Worm (Caenorhabditis elegans) whole organism, early embryonic: ENCODE data around the gene srx-47.
"Not testable (repeated sequence)": the region's sequence is repeated elsewhere in the genome, so short reads cannot be mapped to it uniquely, and the experiment has no call there.

Experiments
- F13C5.2 ChIP-seq: sonication (generic microtip); optimal IDR thresholded peaks from 2 replicates; lab custom pipeline; 2017; ENCODE audit warnings: mild to moderate bottlenecking, missing genetic modification characterization, inconsistent platforms, missing compliant biosample characterization
- ama-1 ChIP-seq: fragments of 150-350 bp; optimal IDR thresholded peaks from 2 replicates; lab custom pipeline; 2014
- ceh-13 ChIP-seq: fragments of 200-800 bp; sonication (Bioruptor generic); optimal IDR thresholded peaks from 2 replicates; lab custom pipeline; 2018; ENCODE audit warnings: mild to moderate bottlenecking, missing genetic modification characterization, missing compliant biosample characterization
- ceh-36 ChIP-seq: sonication (generic microtip); optimal IDR thresholded peaks from 2 replicates; lab custom pipeline; 2016; ENCODE audit warnings: missing genetic modification characterization, inconsistent platforms, missing compliant biosample characterization
- flt-1 ChIP-seq: fragments of 200-800 bp; sonication (Bioruptor generic); IDR thresholded peaks from 2 replicates; pipeline ENCODE4 v1.3.6; 2022; ENCODE audit warnings: missing genetic modification characterization, missing compliant biosample characterization
- hmbx-1 ChIP-seq: sonication (generic microtip); optimal IDR thresholded peaks from 2 replicates; lab custom pipeline; 2016; ENCODE audit warnings: mild to moderate bottlenecking, missing genetic modification characterization, missing compliant biosample characterization
- pes-1 ChIP-seq: fragments of 200-800 bp; sonication (Bioruptor generic); IDR thresholded peaks from 2 replicates; pipeline ENCODE4 v1.3.6; 2022; ENCODE audit warnings: missing genetic modification reagents, missing genetic modification characterization, missing compliant biosample characterization
- sea-1 ChIP-seq: fragments of 200-800 bp; sonication (Bioruptor generic); conservative IDR thresholded peaks from 2 replicates; pipeline ENCODE4 v1.3.6; 2022; ENCODE audit warnings: missing genetic modification characterization, missing compliant biosample characterization
- tbx-11 ChIP-seq: fragments of 200-800 bp; sonication (Bioruptor generic); IDR thresholded peaks from 2 replicates; pipeline ENCODE4 v1.3.6; 2022; ENCODE audit warnings: missing genetic modification characterization, missing compliant biosample characterization
- tra-4 ChIP-seq: sonication (generic microtip); optimal IDR thresholded peaks from 2 replicates; lab custom pipeline; 2017; ENCODE audit warnings: missing genetic modification characterization, missing compliant biosample characterization

DNA sequence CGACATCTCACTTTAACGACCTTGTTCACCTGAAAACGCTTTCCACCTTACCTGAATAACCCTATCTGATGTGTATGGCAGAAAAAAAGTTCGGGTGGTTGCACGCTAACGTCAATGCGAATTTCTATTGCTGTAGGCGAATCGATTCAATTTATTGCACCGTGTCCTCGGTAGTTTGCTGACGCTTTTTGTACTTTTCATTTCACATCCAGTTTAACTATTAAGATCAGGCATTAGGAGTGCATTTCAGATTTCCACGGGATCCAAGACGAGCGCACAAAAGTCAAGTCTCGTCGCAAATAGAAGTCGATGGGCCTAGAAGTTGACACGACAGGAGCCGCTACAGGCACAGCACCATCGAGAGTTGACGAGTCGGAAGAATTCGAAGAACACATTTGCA lies 7.5 kb upstream of the srx-47 start:
- TF ChIP-seq F13C5.2 (tag; lab: Kevin White, UChicago); ceh-13; hmbx-1 (tag; lab: Kevin White, UChicago); tra-4 (tag; lab: Kevin White, UChicago); ceh-36 (tag; lab: Kevin White, UChicago); ama-1 (lab: Kevin White, UChicago): not testable (repeated sequence)
- TF ChIP-seq tbx-11 (GFP tag; lab: Robert Waterston, UW), result peak; percentile 38; the same call in 1 of the 2 replicates
- TF ChIP-seq pes-1, result peak; percentile 69
- peak; percentile 60; the same call in 1 of the 2 replicates for TF ChIP-seq flt-1
- TF ChIP-seq sea-1 (GFP tag; lab: Robert Waterston, UW), result peak; percentile 62; the same call in 1 of the 2 replicates
